Worm (Caenorhabditis elegans): ENCODE data around the gene fip-5.

The fip-5 gene

DNA sequence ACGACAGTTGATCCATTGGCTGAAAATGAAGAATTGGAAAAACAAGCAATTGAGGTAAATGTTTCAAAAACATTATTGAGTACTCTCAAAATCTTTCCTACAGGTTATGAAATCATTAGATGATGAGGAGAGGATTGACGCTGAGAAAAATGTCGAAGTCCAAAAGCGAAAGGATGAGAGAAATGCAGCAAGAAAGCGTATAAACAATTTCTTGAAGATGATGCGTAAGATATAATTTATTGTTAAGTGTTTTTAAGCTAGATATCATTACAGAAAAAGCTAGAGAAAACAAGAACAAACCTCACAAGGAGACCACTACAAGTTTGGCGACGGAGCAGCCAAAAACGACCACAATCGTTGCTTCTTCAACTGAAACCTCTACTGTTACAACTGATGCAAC lies 17.1 kb downstream of the fip-5 start:
- no peak for TF ChIP-seq ztf-23 (GFP tag; IDR thresholded peaks at IDR 0.05)
- no peak for TF ChIP-seq med-1 (GFP tag; optimal IDR thresholded peaks at IDR 0.05; ENCODE audit: insufficient read depth)
- no peak for TF ChIP-seq klf-2 (GFP tag; conservative IDR thresholded peaks at IDR 0.05)
- no peak for TF ChIP-seq flt-1 (GFP tag; IDR thresholded peaks at IDR 0.05)
- no peak for TF ChIP-seq T22C8.4 (GFP tag; IDR thresholded peaks at IDR 0.05)
- no peak for TF ChIP-seq ztf-29 (GFP tag; IDR thresholded peaks at IDR 0.05)
- TF ChIP-seq ref-1 (GFP tag; conservative IDR thresholded peaks at IDR 0.05) = no peak
- no peak for TF ChIP-seq tab-1 (GFP tag; IDR thresholded peaks at IDR 0.05)
- no peak for TF ChIP-seq cog-1 (tag; optimal IDR thresholded peaks at IDR 0.05)

DNA sequence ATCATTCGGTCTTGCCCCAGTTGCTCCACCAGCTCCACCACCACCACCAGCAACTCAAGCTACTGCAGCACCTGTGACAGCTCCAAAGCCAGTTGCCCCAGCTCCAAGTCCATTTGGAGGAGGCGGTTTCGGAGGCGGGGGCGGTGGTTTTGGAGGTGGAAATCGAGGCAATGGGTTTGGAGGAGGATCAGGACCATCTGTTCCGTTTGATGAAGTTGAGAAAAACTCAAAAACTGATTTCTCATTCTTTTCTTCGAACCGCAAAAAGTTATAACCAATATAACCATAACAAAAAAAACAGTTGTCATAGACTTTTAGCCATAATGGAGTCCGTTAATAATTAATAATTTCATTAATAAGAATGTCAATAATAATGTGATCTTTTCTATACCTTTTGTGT lies 18.9 kb downstream of the fip-5 start:
- TF ChIP-seq ztf-29 (GFP tag; IDR thresholded peaks at IDR 0.05) = no peak

DNA sequence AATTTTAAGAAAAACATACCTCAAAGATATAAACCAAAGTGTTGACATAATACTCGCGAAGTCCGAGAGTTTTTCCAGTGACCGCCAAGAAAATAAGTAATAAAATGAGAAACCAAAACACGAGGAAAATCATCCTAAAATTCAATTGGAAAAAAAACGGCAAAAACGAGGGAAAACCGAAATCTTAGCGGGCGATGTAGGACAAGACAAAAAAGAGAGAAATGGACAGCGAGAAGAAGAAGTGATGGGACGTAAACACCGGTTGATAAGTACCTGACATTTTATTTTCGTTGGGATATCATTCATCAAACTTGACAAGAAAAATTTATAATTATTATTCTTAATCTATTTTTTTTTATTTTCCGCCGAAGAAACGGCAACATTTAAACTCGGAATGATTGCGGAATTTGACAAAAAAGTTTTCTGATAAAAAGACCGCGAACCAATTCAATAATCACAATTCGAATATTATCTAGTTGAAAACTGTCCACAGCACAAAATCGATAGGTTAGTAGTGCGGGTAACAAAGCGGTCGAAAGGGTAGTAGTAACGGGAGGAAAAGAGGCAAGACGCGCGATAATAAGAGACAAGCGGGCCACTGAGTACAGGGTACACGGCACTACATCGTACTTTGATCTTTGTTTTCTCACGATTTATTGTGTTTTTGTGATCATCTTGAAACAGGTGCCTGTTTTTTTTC lies 24.9 kb downstream of the fip-5 start, which contains the start of gene acl-5:
Gene acl-5, minus strand, starts transcription at position 134 of the 700 bp plus-strand sequence.
- no peak for TF ChIP-seq ztf-23 (GFP tag; IDR thresholded peaks at IDR 0.05)
- no peak for TF ChIP-seq flt-1 (GFP tag; IDR thresholded peaks at IDR 0.05)
- TF ChIP-seq cog-1 (tag; optimal IDR thresholded peaks at IDR 0.05) = no peak
- no peak for TF ChIP-seq T22C8.4 (GFP tag; IDR thresholded peaks at IDR 0.05)
- no peak for TF ChIP-seq med-1 (GFP tag; optimal IDR thresholded peaks at IDR 0.05; ENCODE audit: insufficient read depth)
- TF ChIP-seq ref-1 (GFP tag; conservative IDR thresholded peaks at IDR 0.05) = no peak
- TF ChIP-seq ztf-29 (GFP tag; IDR thresholded peaks at IDR 0.05) = no peak
- TF ChIP-seq klf-2 (GFP tag; conservative IDR thresholded peaks at IDR 0.05) = no peak
- no peak for TF ChIP-seq tab-1 (GFP tag; IDR thresholded peaks at IDR 0.05)

DNA sequence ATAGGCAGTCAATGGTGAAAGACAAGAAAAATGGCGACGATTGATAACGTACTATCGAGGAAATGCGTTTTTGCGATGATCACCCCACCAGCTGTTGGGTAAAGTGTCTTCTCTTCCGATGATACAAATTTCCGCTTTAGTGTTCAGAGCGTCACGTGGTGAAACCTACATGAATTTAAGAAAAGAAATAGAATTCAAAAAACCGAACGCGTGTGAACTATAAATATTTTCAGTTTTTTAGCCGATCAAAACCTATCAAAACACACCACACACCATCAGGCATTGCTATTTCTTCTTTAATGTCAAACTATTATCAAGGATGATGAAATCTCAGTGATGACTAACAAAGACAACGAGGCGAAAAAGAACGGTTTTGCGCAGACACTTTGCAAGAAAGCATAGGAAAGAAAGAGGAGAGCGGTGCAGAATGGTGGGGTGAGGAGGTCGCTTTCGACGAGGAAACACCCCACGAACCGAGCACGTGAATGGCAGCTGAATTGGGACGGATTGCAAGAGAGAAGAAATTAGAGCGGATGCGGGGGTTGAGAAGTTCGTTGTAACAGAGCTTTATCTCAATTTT lies 29.6 kb downstream of the fip-5 start:
- TF ChIP-seq tab-1 (GFP tag; IDR thresholded peaks at IDR 0.05) (no peak), cog-1 (tag; optimal IDR thresholded peaks at IDR 0.05) (peak; percentile 20)

DNA sequence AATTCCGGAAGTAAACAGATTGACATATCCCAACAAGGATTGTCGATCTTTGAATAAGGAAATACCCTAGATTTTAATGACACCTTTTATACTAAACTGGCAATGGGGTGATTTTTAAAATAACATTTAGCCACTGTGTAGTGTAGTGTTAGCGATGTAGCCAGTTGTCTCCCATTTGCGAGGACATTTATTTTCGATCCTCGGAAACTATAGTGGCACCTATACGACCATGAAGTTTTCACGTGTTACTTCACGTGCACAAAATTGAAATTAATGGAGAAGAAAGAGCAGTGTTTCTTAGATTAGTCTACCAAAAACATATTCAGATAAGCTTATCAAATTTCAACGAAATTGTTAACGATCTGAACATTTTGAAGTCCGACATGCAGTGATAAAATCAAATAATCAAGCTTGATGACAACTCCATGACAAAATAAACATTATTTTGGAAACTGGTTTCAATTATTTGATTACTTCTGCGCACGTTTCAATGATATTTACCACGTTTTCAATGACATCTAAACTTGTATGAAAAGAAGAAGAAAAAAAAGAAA lies 30.8 kb downstream of the fip-5 start, which contains the start of gene R07E3.4:
Gene R07E3.4, minus strand, starts transcription at position 51 of the 554 bp plus-strand sequence.
- TF ChIP-seq cog-1 (tag; optimal IDR thresholded peaks at IDR 0.05) = no peak
- no peak for TF ChIP-seq tab-1 (GFP tag; IDR thresholded peaks at IDR 0.05)
- TF ChIP-seq ztf-29 (GFP tag; IDR thresholded peaks at IDR 0.05) = no peak
- no peak for TF ChIP-seq klf-2 (GFP tag; conservative IDR thresholded peaks at IDR 0.05)
- TF ChIP-seq T22C8.4 (GFP tag; IDR thresholded peaks at IDR 0.05) = no peak
- no peak for TF ChIP-seq med-1 (GFP tag; optimal IDR thresholded peaks at IDR 0.05; ENCODE audit: insufficient read depth)
- no peak for TF ChIP-seq flt-1 (GFP tag; IDR thresholded peaks at IDR 0.05)
- no peak for TF ChIP-seq ztf-23 (GFP tag; IDR thresholded peaks at IDR 0.05)
- TF ChIP-seq ref-1 (GFP tag; conservative IDR thresholded peaks at IDR 0.05) = no peak

DNA sequence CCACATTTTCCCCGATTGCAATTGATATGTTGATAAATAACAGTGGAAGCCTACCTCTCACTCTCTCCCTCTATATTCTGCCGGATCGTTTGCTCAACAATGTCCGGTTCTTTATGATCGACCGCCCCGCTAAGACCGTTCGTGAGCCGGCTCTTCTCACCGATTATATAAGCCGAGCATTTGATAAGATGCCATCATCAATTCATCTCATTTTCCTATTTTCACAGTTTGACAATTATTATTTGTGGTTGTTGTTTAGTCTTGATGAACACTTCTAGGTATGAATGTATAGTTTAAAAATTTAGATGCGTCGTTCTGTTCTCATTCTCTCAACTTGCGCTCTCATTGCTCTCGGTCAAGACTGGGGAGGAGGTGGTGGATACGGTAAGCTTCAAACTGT lies 33.6 kb downstream of the fip-5 start, which contains the start of gene idpa-3:
Gene idpa-3, plus strand, starts transcription at position 301 of the 400 bp plus-strand sequence.
- TF ChIP-seq ztf-29 (GFP tag; IDR thresholded peaks at IDR 0.05) (no peak), flt-1 (GFP tag; IDR thresholded peaks at IDR 0.05) (no peak), cog-1 (tag; optimal IDR thresholded peaks at IDR 0.05) (no peak), klf-2 (GFP tag; conservative IDR thresholded peaks at IDR 0.05) (no peak), T22C8.4 (GFP tag; IDR thresholded peaks at IDR 0.05) (no peak), ref-1 (GFP tag; conservative IDR thresholded peaks at IDR 0.05) (no peak), tab-1 (GFP tag; IDR thresholded peaks at IDR 0.05) (no peak), ztf-23 (GFP tag; IDR thresholded peaks at IDR 0.05) (no peak), med-1 (GFP tag; optimal IDR thresholded peaks at IDR 0.05; ENCODE audit: insufficient read depth) (no peak)

DNA sequence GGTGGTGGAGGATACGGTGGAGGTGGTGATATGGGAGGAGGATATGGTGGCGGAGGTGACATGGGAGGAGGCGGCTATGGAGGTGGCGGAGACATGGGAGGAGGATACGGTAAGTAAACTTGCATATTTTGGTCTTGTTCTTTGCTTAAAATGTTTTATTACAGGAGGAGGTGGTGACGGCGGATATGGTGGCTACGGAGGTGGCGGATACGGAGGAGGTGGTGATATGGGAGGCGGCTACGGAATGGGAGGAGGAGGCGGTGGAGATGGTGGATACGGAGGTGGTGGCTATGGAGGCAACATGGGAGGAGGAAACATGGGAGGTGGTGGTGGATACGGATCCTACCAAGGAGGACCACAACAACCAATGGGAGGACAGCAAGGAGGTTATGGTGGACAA lies 34.1 kb downstream of the fip-5 start:
- TF ChIP-seq ztf-23 (GFP tag; IDR thresholded peaks at IDR 0.05) (0 out of 2 replicates have a peak, but pooled peaks have one; percentile 45), tab-1 (GFP tag; IDR thresholded peaks at IDR 0.05) (no peak)

DNA sequence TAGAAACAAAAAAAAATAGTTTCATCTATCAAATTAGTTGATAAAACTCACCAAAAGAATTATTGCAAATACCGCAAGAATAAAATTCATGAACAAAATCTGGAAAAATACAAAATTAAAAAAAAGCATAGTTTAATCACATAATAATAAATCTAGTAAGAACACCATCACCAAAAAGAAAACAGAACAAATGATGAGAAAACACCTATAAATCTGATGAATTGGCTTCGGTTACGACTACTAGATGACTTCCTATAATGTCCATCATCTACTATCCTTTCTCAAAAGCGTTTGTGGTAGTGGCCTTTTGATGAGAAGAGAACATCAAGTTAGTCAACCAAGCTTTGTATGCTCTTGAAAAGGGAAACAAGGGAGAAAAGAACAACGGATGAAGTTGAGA lies 35.6 kb downstream of the fip-5 start, which contains the start of gene cut-5:
Gene cut-5, minus strand, starts transcription at position 101 of the 400 bp plus-strand sequence.
- TF ChIP-seq tab-1 (GFP tag; IDR thresholded peaks at IDR 0.05) = no peak
- TF ChIP-seq ref-1 (GFP tag; conservative IDR thresholded peaks at IDR 0.05) = no peak
- no peak for TF ChIP-seq ztf-29 (GFP tag; IDR thresholded peaks at IDR 0.05)
- no peak for TF ChIP-seq flt-1 (GFP tag; IDR thresholded peaks at IDR 0.05)
- TF ChIP-seq med-1 (GFP tag; optimal IDR thresholded peaks at IDR 0.05; ENCODE audit: insufficient read depth) = no peak
- TF ChIP-seq cog-1 (tag; optimal IDR thresholded peaks at IDR 0.05) = no peak
- no peak for TF ChIP-seq T22C8.4 (GFP tag; IDR thresholded peaks at IDR 0.05)
- TF ChIP-seq klf-2 (GFP tag; conservative IDR thresholded peaks at IDR 0.05) = no peak
- no peak for TF ChIP-seq ztf-23 (GFP tag; IDR thresholded peaks at IDR 0.05)

DNA sequence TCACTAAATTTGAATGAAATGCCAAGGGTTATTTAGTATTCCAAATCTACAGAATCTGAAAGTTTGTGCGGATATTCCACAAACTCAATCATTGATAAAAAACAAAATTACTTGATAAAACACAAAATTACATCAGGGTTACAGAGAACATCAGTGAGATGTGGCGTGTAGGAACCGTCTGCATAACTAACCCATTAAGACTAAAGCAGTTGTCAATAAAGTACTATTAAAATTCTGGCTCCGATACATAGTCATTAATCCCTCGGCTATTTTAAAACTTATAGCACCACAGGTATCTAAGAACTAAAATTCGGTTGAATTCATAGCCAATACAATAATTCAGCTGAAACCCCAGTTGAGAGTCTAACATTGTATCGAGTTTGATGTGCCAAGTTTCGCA lies 36.2 kb downstream of the fip-5 start:
- TF ChIP-seq ztf-29 (GFP tag; IDR thresholded peaks at IDR 0.05) (no peak), klf-2 (GFP tag; conservative IDR thresholded peaks at IDR 0.05) (no peak), ref-1 (GFP tag; conservative IDR thresholded peaks at IDR 0.05) (no peak), med-1 (GFP tag; optimal IDR thresholded peaks at IDR 0.05; ENCODE audit: insufficient read depth) (no peak), flt-1 (GFP tag; IDR thresholded peaks at IDR 0.05) (no peak), tab-1 (GFP tag; IDR thresholded peaks at IDR 0.05) (no peak), T22C8.4 (GFP tag; IDR thresholded peaks at IDR 0.05) (no peak), ztf-23 (GFP tag; IDR thresholded peaks at IDR 0.05) (no peak), cog-1 (tag; optimal IDR thresholded peaks at IDR 0.05) (no peak)

DNA sequence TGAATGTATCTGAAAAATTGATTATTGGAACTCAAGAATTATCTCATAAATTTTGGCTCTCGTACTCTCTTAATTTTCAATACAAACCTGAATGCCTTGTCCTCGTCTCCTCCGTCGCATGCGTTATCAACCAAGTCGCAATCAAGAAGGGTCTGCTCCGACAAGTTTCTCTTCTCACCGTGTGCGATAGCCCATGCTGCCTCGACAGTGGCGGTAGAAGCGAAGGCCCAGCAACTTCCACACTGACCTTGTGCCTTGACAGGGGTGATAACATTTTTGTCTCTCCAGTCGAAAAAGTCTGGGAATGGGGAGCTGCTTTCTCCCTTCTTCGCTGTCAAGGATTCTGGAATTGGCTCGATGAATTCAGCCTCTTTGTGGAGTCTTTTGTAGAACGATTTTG lies 37.5 kb downstream of the fip-5 start:
- TF ChIP-seq ztf-23 (GFP tag; IDR thresholded peaks at IDR 0.05) (no peak), T22C8.4 (GFP tag; IDR thresholded peaks at IDR 0.05) (no peak), flt-1 (GFP tag; IDR thresholded peaks at IDR 0.05) (no peak), cog-1 (tag; optimal IDR thresholded peaks at IDR 0.05) (no peak), ref-1 (GFP tag; conservative IDR thresholded peaks at IDR 0.05) (no peak), klf-2 (GFP tag; conservative IDR thresholded peaks at IDR 0.05) (no peak), med-1 (GFP tag; optimal IDR thresholded peaks at IDR 0.05; ENCODE audit: insufficient read depth) (no peak), ztf-29 (GFP tag; IDR thresholded peaks at IDR 0.05) (no peak), tab-1 (GFP tag; IDR thresholded peaks at IDR 0.05) (no peak)
